Worm (Caenorhabditis elegans): ENCODE results near the gene emc-3.

emc-3 gene

ce11 chrIV:13353143-13353773 lies 28.5 kb downstream of the emc-3 start, which contains the start of the genes rec-8 and mex-5:
Gene rec-8 (minus strand): TSS chrIV:13353193.
Gene mex-5 (plus strand): TSS chrIV:13353723.
- TF ChIP-seq hmbx-1 (tag; optimal IDR thresholded peaks at IDR 0.05) (no peak), scrt-1 (GFP tag; IDR thresholded peaks at IDR 0.05) (no peak)

- TF ChIP-seq hmg-4 (GFP tag; optimal IDR thresholded peaks at IDR 0.05) (no peak), sea-1 (GFP tag; conservative IDR thresholded peaks at IDR 0.05) (no peak), aly-1 (tag; optimal IDR thresholded peaks at IDR 0.05) (no peak), ceh-13 (GFP tag; optimal IDR thresholded peaks at IDR 0.05) (no peak), ama-1 (optimal IDR thresholded peaks at IDR 0.05) (no peak), flt-1 (GFP tag; IDR thresholded peaks at IDR 0.05) (no peak), ceh-36 (tag; optimal IDR thresholded peaks at IDR 0.05) (no peak), hnd-1 (tag; optimal IDR thresholded peaks at IDR 0.05) (no peak), scrt-1 (GFP tag; IDR thresholded peaks at IDR 0.05) (no peak), B0310.2 (tag; optimal IDR thresholded peaks at IDR 0.05) (no peak), pes-1 (GFP tag; IDR thresholded peaks at IDR 0.05) (no peak), ets-7 (tag; optimal IDR thresholded peaks at IDR 0.05) (no peak)
Measured at ce11 chrIV:13348592-13348991, 33.1 kb downstream of the emc-3 start, which contains the start of gene W02A2.12. Gene W02A2.12 (minus strand): TSS chrIV:13348831.

ce11 chrIV:13347232-13347715 lies 34.4 kb downstream of the emc-3 start, which contains the start of gene W02A2.9:
Gene W02A2.9 (plus strand): TSS chrIV:13347665.
- no peak for TF ChIP-seq sea-1 (GFP tag; conservative IDR thresholded peaks at IDR 0.05)
- TF ChIP-seq B0310.2 (tag; optimal IDR thresholded peaks at IDR 0.05) = no peak
- no peak for TF ChIP-seq aly-1 (tag; optimal IDR thresholded peaks at IDR 0.05)
- no peak for TF ChIP-seq hmg-4 (GFP tag; optimal IDR thresholded peaks at IDR 0.05)
- TF ChIP-seq ets-7 (tag; optimal IDR thresholded peaks at IDR 0.05) = no peak
- TF ChIP-seq hmbx-1 (tag; optimal IDR thresholded peaks at IDR 0.05) = no peak
- TF ChIP-seq pes-1 (GFP tag; IDR thresholded peaks at IDR 0.05) = no peak
- TF ChIP-seq scrt-1 (GFP tag; IDR thresholded peaks at IDR 0.05) = no peak
- no peak for TF ChIP-seq flt-1 (GFP tag; IDR thresholded peaks at IDR 0.05)
- TF ChIP-seq ceh-13 (GFP tag; optimal IDR thresholded peaks at IDR 0.05) = no peak
- TF ChIP-seq ceh-36 (tag; optimal IDR thresholded peaks at IDR 0.05) = no peak
- TF ChIP-seq tbx-11 (GFP tag; IDR thresholded peaks at IDR 0.05) = no peak
- no peak for TF ChIP-seq ama-1 (optimal IDR thresholded peaks at IDR 0.05)
- TF ChIP-seq tbx-37 (GFP tag; conservative IDR thresholded peaks at IDR 0.05) = no peak
- no peak for TF ChIP-seq F13C5.2 (tag; optimal IDR thresholded peaks at IDR 0.05)

- TF ChIP-seq ceh-13 (GFP tag; optimal IDR thresholded peaks at IDR 0.05) (no peak), aly-1 (tag; optimal IDR thresholded peaks at IDR 0.05) (no peak), flt-1 (GFP tag; IDR thresholded peaks at IDR 0.05) (no peak), ama-1 (optimal IDR thresholded peaks at IDR 0.05) (no peak), hmbx-1 (tag; optimal IDR thresholded peaks at IDR 0.05) (no peak), hnd-1 (tag; optimal IDR thresholded peaks at IDR 0.05) (no peak), scrt-1 (GFP tag; IDR thresholded peaks at IDR 0.05) (no peak), F13C5.2 (tag; optimal IDR thresholded peaks at IDR 0.05) (no peak), B0310.2 (tag; optimal IDR thresholded peaks at IDR 0.05) (no peak), ceh-36 (tag; optimal IDR thresholded peaks at IDR 0.05) (no peak), ets-7 (tag; optimal IDR thresholded peaks at IDR 0.05) (no peak), tbx-37 (GFP tag; conservative IDR thresholded peaks at IDR 0.05) (no peak), sea-1 (GFP tag; conservative IDR thresholded peaks at IDR 0.05) (no peak)
Measured at ce11 chrIV:13346078-13346477, 35.6 kb downstream of the emc-3 start.

ce11 chrIV:13342555-13342954 lies 39.2 kb downstream of the emc-3 start, which contains the start of gene W02A2.5:
Gene W02A2.5 (plus strand): TSS chrIV:13342855.
- TF ChIP-seq tbx-37 (GFP tag; conservative IDR thresholded peaks at IDR 0.05) = no peak
- no peak for TF ChIP-seq scrt-1 (GFP tag; IDR thresholded peaks at IDR 0.05)
- TF ChIP-seq hmg-4 (GFP tag; optimal IDR thresholded peaks at IDR 0.05) = no peak
- TF ChIP-seq F13C5.2 (tag; optimal IDR thresholded peaks at IDR 0.05) = no peak
- TF ChIP-seq ceh-13 (GFP tag; optimal IDR thresholded peaks at IDR 0.05) = no peak
- no peak for TF ChIP-seq tra-4 (tag; optimal IDR thresholded peaks at IDR 0.05)
- TF ChIP-seq hnd-1 (tag; optimal IDR thresholded peaks at IDR 0.05) = no peak
- no peak for TF ChIP-seq tbx-11 (GFP tag; IDR thresholded peaks at IDR 0.05)
- TF ChIP-seq aly-1 (tag; optimal IDR thresholded peaks at IDR 0.05) = no peak
- TF ChIP-seq ets-7 (tag; optimal IDR thresholded peaks at IDR 0.05) = no peak
- TF ChIP-seq pes-1 (GFP tag; IDR thresholded peaks at IDR 0.05) = no peak
- TF ChIP-seq sea-1 (GFP tag; conservative IDR thresholded peaks at IDR 0.05) = no peak

- no peak for TF ChIP-seq pes-1 (GFP tag; IDR thresholded peaks at IDR 0.05)
- no peak for TF ChIP-seq flt-1 (GFP tag; IDR thresholded peaks at IDR 0.05)
- no peak for TF ChIP-seq tra-4 (tag; optimal IDR thresholded peaks at IDR 0.05)
- TF ChIP-seq scrt-1 (GFP tag; IDR thresholded peaks at IDR 0.05) = no peak
- no peak for TF ChIP-seq tbx-37 (GFP tag; conservative IDR thresholded peaks at IDR 0.05)
- no peak for TF ChIP-seq ceh-13 (GFP tag; optimal IDR thresholded peaks at IDR 0.05)
- TF ChIP-seq ets-7 (tag; optimal IDR thresholded peaks at IDR 0.05) = no peak
- TF ChIP-seq tbx-11 (GFP tag; IDR thresholded peaks at IDR 0.05) = no peak
- TF ChIP-seq hmbx-1 (tag; optimal IDR thresholded peaks at IDR 0.05) = no peak
- TF ChIP-seq hnd-1 (tag; optimal IDR thresholded peaks at IDR 0.05) = no peak
- TF ChIP-seq sea-1 (GFP tag; conservative IDR thresholded peaks at IDR 0.05) = no peak
- no peak for TF ChIP-seq ceh-36 (tag; optimal IDR thresholded peaks at IDR 0.05)
- TF ChIP-seq ama-1 (optimal IDR thresholded peaks at IDR 0.05) = no peak
- TF ChIP-seq F13C5.2 (tag; optimal IDR thresholded peaks at IDR 0.05) = no peak
- TF ChIP-seq aly-1 (tag; optimal IDR thresholded peaks at IDR 0.05) = no peak
- no peak for TF ChIP-seq B0310.2 (tag; optimal IDR thresholded peaks at IDR 0.05)
- no peak for TF ChIP-seq hmg-4 (GFP tag; optimal IDR thresholded peaks at IDR 0.05)
Measured at ce11 chrIV:13334287-13334686, 47.4 kb downstream of the emc-3 start.

ce11 chrIV:13331285-13331684 lies 50.4 kb downstream of the emc-3 start, which contains the start of gene pqn-74:
Gene pqn-74 (minus strand): TSS chrIV:13331406.
- no peak for TF ChIP-seq aly-1 (tag; optimal IDR thresholded peaks at IDR 0.05)
- TF ChIP-seq tra-4 (tag; optimal IDR thresholded peaks at IDR 0.05) = no peak
- no peak for TF ChIP-seq tbx-11 (GFP tag; IDR thresholded peaks at IDR 0.05)
- no peak for TF ChIP-seq hnd-1 (tag; optimal IDR thresholded peaks at IDR 0.05)
